Worm (Caenorhabditis elegans) whole organism, midembryonic: ENCODE results near the gene sumv-1.

ENCODE experiments used
- T22C8.4 ChIP-seq: fragments of 200-800 bp; sonication (Bioruptor generic); IDR thresholded peaks from 2 replicates; pipeline ENCODE4 v1.3.6; 2022; ENCODE audit warnings: missing genetic modification characterization, missing compliant biosample characterization
- cog-1 ChIP-seq: sonication (generic microtip); optimal IDR thresholded peaks from 2 replicates; lab custom pipeline; 2016; ENCODE audit warnings: missing genetic modification characterization, missing compliant biosample characterization
- flt-1 ChIP-seq: fragments of 200-800 bp; sonication (Bioruptor generic); IDR thresholded peaks from 2 replicates; pipeline ENCODE4 v1.3.6; 2022; ENCODE audit warnings: missing genetic modification characterization, missing compliant biosample characterization
- klf-2 ChIP-seq: fragments of 200-800 bp; sonication (Bioruptor generic); conservative IDR thresholded peaks from 2 replicates; pipeline ENCODE4 v1.3.6; 2022; ENCODE audit warnings: missing genetic modification reagents, missing genetic modification characterization, missing compliant biosample characterization
- med-1 ChIP-seq: sonication (generic microtip); optimal IDR thresholded peaks from 2 replicates; lab custom pipeline; 2017; ENCODE audit warnings: missing genetic modification characterization, mild to moderate bottlenecking, missing compliant biosample characterization, antibody characterized with exemption, missing genetic modification reagents; ENCODE audit not compliant: insufficient read depth
- ref-1 ChIP-seq: fragments of 200-800 bp; sonication (Bioruptor generic); conservative IDR thresholded peaks from 2 replicates; pipeline ENCODE4 v1.3.6; 2022; ENCODE audit warnings: missing genetic modification reagents, missing genetic modification characterization, missing compliant biosample characterization
- tab-1 ChIP-seq: fragments of 200-800 bp; sonication (Bioruptor generic); IDR thresholded peaks from 2 replicates; pipeline ENCODE4 v1.3.6; 2022; ENCODE audit warnings: missing genetic modification characterization, missing compliant biosample characterization
- ztf-23 ChIP-seq: fragments of 200-800 bp; sonication (Bioruptor generic); IDR thresholded peaks from 2 replicates; pipeline ENCODE4 v1.3.6; 2022; ENCODE audit warnings: missing genetic modification reagents, missing genetic modification characterization, missing compliant biosample characterization
- ztf-29 ChIP-seq: fragments of 200-800 bp; sonication (Bioruptor generic); IDR thresholded peaks from 2 replicates; pipeline ENCODE4 v1.3.6; 2022; ENCODE audit warnings: missing genetic modification reagents, missing genetic modification characterization, missing compliant biosample characterization

The sumv-1 gene

DNA sequence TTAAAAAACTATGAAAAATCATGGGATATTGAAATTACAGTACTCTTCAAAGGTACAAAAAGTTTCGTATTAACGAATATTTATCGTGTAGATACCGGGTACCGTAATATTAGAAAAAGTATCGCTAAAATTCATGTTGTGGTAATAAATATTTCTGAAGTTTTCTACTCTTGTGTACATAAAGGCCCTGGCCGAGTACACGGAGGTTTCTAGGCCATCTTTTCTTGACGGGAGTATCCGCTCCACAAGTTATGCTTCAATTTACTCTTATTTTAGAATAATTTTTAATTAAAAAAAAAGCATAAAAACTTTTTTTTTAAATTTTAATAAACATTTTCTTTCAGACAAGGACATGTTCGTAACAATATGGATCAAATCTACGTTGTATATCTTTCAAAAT lies 20.8 kb downstream of the sumv-1 start:
- no peak for TF ChIP-seq flt-1 (GFP tag; lab: Robert Waterston, UW)
- TF ChIP-seq T22C8.4: no peak
- no peak for TF ChIP-seq med-1 (GFP tag; lab: Kevin White, UChicago)
- TF ChIP-seq tab-1 (GFP tag; lab: Robert Waterston, UW): no peak
- TF ChIP-seq cog-1 (tag; lab: Kevin White, UChicago): no peak
- TF ChIP-seq ztf-29 (GFP tag; lab: Robert Waterston, UW): no peak
- no peak for TF ChIP-seq klf-2 (GFP tag; lab: Robert Waterston, UW)
- no peak for TF ChIP-seq ztf-23
- TF ChIP-seq ref-1 (GFP tag; lab: Robert Waterston, UW): no peak

ce11 chrIII:5230415-5230814 lies 23.6 kb downstream of the sumv-1 start, which contains the start of gene prmt-5:
prmt-5 (plus strand) TSS chrIII:5230555.
- TF ChIP-seq T22C8.4: no peak
- no peak for TF ChIP-seq ref-1 (GFP tag; lab: Robert Waterston, UW)
- no peak for TF ChIP-seq tab-1 (GFP tag; lab: Robert Waterston, UW)
- no peak for TF ChIP-seq cog-1 (tag; lab: Kevin White, UChicago)
- TF ChIP-seq med-1 (GFP tag; lab: Kevin White, UChicago): no peak
- TF ChIP-seq ztf-23: no peak
- no peak for TF ChIP-seq flt-1 (GFP tag; lab: Robert Waterston, UW)
- TF ChIP-seq ztf-29 (GFP tag; lab: Robert Waterston, UW): no peak
- no peak for TF ChIP-seq klf-2 (GFP tag; lab: Robert Waterston, UW)

DNA sequence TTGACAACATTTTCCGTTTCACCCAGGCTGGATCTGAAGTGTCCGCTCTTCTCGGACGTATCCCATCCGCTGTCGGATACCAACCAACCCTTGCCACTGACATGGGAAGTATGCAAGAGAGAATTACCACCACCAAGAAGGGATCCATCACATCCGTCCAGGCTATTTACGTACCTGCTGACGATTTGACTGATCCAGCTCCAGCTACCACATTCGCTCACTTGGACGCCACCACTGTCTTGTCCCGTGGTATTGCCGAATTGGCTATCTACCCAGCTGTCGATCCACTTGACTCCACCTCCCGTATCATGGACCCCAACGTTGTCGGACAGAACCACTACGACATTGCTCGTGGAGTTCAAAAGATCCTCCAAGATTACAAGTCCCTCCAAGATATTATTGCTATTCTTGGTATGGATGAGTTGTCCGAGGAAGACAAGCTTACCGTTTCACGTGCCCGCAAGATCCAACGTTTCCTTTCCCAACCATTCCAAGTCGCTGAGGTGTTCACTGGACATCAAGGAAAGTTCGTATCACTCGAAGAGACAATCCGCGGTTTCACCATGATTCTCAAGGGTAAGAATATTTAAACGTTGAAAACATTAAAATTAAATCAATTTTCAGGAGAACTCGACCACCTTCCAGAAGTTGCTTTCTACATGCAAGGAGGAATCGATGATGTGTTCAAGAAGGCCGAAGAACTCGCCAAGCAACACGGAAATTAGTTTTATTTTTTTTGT lies 24.3 kb downstream of the sumv-1 start:
- no peak for TF ChIP-seq flt-1 (GFP tag; lab: Robert Waterston, UW)
- no peak for TF ChIP-seq tab-1 (GFP tag; lab: Robert Waterston, UW)
- TF ChIP-seq klf-2 (GFP tag; lab: Robert Waterston, UW): no peak
- no peak for TF ChIP-seq ref-1 (GFP tag; lab: Robert Waterston, UW)
- TF ChIP-seq ztf-29 (GFP tag; lab: Robert Waterston, UW): no peak
- no peak for TF ChIP-seq ztf-23
- no peak for TF ChIP-seq cog-1 (tag; lab: Kevin White, UChicago)

ce11 chrIII:5228839-5229238 lies 25.1 kb downstream of the sumv-1 start:
- TF ChIP-seq flt-1 (GFP tag; lab: Robert Waterston, UW): no peak
- no peak for TF ChIP-seq ref-1 (GFP tag; lab: Robert Waterston, UW)
- no peak for TF ChIP-seq klf-2 (GFP tag; lab: Robert Waterston, UW)
- no peak for TF ChIP-seq ztf-29 (GFP tag; lab: Robert Waterston, UW)
- TF ChIP-seq ztf-23: no peak
- no peak for TF ChIP-seq cog-1 (tag; lab: Kevin White, UChicago)
- TF ChIP-seq med-1 (GFP tag; lab: Kevin White, UChicago): no peak
- TF ChIP-seq T22C8.4: no peak
- no peak for TF ChIP-seq tab-1 (GFP tag; lab: Robert Waterston, UW)

ce11 chrIII:5227831-5228467 lies 26.0 kb downstream of the sumv-1 start, which contains the start of the genes C34E10.12, C34E10.10 and atp-2:
C34E10.12 (minus strand) TSS chrIII:5227881.
C34E10.10 (minus strand) TSS chrIII:5227884.
atp-2 (plus strand) TSS chrIII:5228417.
- peak; percentile 7 for TF ChIP-seq med-1 (GFP tag; lab: Kevin White, UChicago)
- TF ChIP-seq tab-1 (GFP tag; lab: Robert Waterston, UW): no peak
- peak; percentile 72 for TF ChIP-seq ztf-29 (GFP tag; lab: Robert Waterston, UW)
- peak; percentile 25 for TF ChIP-seq cog-1 (tag; lab: Kevin White, UChicago)
- peak; percentile 69; the same call in 1 of the 2 replicates for TF ChIP-seq ztf-23

DNA sequence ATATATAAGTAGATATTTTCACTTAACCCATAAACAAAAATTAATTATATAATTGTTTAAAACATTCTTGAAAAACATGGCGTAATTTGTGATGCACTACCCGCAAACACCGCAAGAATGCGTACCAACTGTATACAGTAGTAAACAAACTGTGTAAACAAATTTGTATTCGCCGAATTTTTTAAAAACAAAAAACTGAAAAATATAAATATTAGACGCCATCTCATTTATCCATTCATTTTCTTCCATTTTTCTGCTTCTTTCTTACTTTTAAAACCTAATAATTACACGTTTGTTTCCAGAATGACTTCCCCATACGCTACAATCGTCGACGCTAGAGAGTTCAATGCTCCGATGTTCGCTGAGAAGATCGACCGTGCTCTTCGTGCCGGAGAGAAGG lies 28.7 kb downstream of the sumv-1 start, which contains the start of gene nex-1:
Gene nex-1, plus strand, starts transcription at position 301 of the 400 bp plus-strand sequence.
- no peak for TF ChIP-seq ref-1 (GFP tag; lab: Robert Waterston, UW)
- no peak for TF ChIP-seq ztf-29 (GFP tag; lab: Robert Waterston, UW)
- TF ChIP-seq flt-1 (GFP tag; lab: Robert Waterston, UW): no peak
- TF ChIP-seq cog-1 (tag; lab: Kevin White, UChicago): no peak
- no peak for TF ChIP-seq ztf-23
- no peak for TF ChIP-seq klf-2 (GFP tag; lab: Robert Waterston, UW)
- TF ChIP-seq tab-1 (GFP tag; lab: Robert Waterston, UW): no peak
- TF ChIP-seq med-1 (GFP tag; lab: Kevin White, UChicago): no peak
- TF ChIP-seq T22C8.4: no peak

DNA sequence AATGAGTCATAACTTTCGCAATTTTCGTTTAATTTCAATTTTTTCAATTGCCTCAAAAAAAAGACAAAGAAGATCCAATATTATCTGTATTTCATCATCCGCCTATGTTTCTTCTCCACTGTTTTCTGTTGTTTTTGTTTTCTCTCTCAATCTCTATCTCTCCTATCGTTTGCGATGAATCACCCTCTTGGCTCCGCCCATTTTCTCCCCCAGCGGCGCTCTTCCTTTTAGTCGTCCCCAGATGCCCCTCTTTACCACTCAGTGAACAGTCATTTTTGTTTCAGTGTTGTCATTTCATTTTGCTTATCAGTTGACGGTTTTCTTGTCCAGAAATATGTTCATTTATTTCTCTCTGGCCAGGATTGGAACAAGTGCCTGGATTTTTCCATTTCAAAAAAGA lies 29.1 kb downstream of the sumv-1 start:
- TF ChIP-seq flt-1 (GFP tag; lab: Robert Waterston, UW) (no peak), klf-2 (GFP tag; lab: Robert Waterston, UW) (no peak), ztf-23 (no peak), ztf-29 (GFP tag; lab: Robert Waterston, UW) (no peak), T22C8.4 (no peak), med-1 (GFP tag; lab: Kevin White, UChicago) (no peak), ref-1 (GFP tag; lab: Robert Waterston, UW) (no peak), cog-1 (tag; lab: Kevin White, UChicago) (no peak), tab-1 (GFP tag; lab: Robert Waterston, UW) (no peak)

ce11 chrIII:5222777-5223176 lies 31.2 kb downstream of the sumv-1 start:
- TF ChIP-seq T22C8.4 (no peak), tab-1 (GFP tag; lab: Robert Waterston, UW) (no peak), ref-1 (GFP tag; lab: Robert Waterston, UW) (no peak), ztf-29 (GFP tag; lab: Robert Waterston, UW) (no peak), flt-1 (GFP tag; lab: Robert Waterston, UW) (no peak), ztf-23 (no peak), klf-2 (GFP tag; lab: Robert Waterston, UW) (no peak), cog-1 (tag; lab: Kevin White, UChicago) (no peak), med-1 (GFP tag; lab: Kevin White, UChicago) (no peak)
